Fruit fly (Drosophila melanogaster): ENCODE results near the gene CG32241.

DNA sequence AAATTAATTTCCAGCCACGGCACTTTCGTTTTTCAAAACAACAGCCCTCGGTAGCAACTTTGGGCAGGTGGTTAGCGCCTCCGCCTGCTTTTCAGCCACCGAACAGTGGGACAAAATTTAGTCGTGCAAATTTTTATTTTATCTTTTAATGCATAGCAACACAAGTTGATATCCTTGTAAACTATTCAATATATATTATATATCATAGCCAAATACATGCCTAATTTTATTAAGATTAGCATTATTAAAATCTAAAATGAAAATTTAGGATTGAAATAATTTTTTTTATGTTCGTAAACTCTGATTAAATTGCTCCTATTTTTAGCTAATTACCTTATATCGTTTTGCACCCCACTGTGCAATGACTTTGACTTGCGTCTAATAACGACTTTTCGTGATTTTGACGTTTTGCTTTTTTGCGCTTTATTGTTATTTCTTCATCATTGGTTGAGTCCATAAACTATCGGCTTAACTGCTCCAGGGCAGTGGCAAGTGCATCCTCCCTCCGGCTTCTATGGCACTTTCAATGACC lies 42.6 kb upstream of the CG32241 start:
- TF ChIP-seq Dfd (GFP tag; optimal IDR thresholded peaks at IDR 0.05) (no peak), usp (GFP tag; optimal IDR thresholded peaks at IDR 0.05) (no peak), psq (GFP tag; optimal IDR thresholded peaks at IDR 0.05) (no peak), br (GFP tag; optimal IDR thresholded peaks at IDR 0.05) (no peak), CG32264 (GFP tag; optimal IDR thresholded peaks at IDR 0.05) (no peak), HLH106 (tag; optimal IDR thresholded peaks at IDR 0.05) (no peak), GATAd (GFP tag; optimal IDR thresholded peaks at IDR 0.05) (no peak), dsf (GFP tag; optimal IDR thresholded peaks at IDR 0.05; ENCODE audit: borderline replicate concordance) (no peak), Vsx2 (GFP tag; optimal IDR thresholded peaks at IDR 0.05; ENCODE audit: partially characterized antibody) (no peak), h (GFP tag; optimal IDR thresholded peaks at IDR 0.05) (no peak), sage (GFP tag; optimal IDR thresholded peaks at IDR 0.05) (no peak), fru (GFP tag; optimal IDR thresholded peaks at IDR 0.05) (no peak), Abd-B (GFP tag; optimal IDR thresholded peaks at IDR 0.05) (no peak), woc (GFP tag; optimal IDR thresholded peaks at IDR 0.05) (no peak)
